Fruit fly (Drosophila melanogaster): Measurements from ENCODE around the gene CG13473.

Gene CG13473

DNA sequence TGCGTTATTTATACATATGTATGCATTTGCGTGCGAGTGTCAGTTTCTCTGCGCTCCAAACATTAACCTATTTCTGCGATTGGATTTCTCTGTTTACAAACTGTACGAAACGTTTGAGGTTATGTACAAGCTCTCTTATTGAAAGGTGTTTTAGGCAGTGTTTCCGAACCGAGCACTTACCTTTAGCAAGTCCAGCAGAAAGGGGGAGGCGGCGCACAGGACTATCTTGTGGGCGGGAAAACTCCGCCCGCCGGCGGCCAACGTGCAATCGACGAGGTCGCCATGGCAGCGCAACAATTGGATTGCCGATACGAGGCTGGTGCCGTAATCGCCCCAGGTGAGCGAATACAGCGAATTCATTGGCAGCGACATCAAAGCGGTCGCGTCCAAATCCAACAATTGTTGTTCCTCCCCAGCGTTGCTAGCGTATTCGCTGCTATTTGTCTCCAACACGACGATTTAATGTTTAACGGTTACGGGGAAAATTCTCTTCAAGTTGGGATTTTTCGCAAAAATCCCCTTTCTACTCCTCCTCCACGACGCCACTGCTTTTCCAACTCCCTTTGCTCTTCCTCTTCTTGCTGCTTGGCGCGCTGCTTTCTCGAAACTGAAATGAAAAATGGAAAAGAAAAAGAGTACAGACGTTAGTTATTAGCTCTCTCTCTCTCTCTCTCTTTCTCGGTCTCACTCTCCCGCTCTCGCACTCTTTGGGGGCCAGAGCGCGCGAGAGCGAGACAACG is 28.3 kb downstream of the CG13473 start (continued):
- TF ChIP-seq CkIIα-i1 (GFP tag; IDR thresholded peaks at IDR 0.05) (peak; percentile 45; the same call in 1 of the 2 replicates), CG31224 (GFP tag; IDR thresholded peaks at IDR 0.05) (peak; percentile 85), Eip74EF (GFP tag; optimal IDR thresholded peaks at IDR 0.05) (peak in 1 of 2 experiments; percentile 72), Deaf1 (tag; optimal IDR thresholded peaks at IDR 0.05) (peak; percentile 37), ewg (GFP tag; optimal IDR thresholded peaks at IDR 0.05) (peak; percentile 80), Gug (GFP tag; IDR thresholded peaks at IDR 0.05) (peak; percentile 91), jing (GFP tag; optimal IDR thresholded peaks at IDR 0.05) (peak; percentile 63), ase (GFP tag; IDR thresholded peaks at IDR 0.05) (peak; percentile 93), eyg (GFP tag; optimal IDR thresholded peaks at IDR 0.05) (peak; percentile 70), Dip3 (GFP tag; optimal IDR thresholded peaks at IDR 0.05) (peak; percentile 86), CG5953 (GFP tag; IDR thresholded peaks at IDR 0.05) (peak; percentile 89), D19B (GFP tag; optimal IDR thresholded peaks at IDR 0.05) (peak; percentile 83), Elba2 (GFP tag; optimal IDR thresholded peaks at IDR 0.05) (peak; percentile 12), Abd-B (GFP tag; optimal IDR thresholded peaks at IDR 0.05) (peak; percentile 67), slbo (GFP tag; IDR thresholded peaks at IDR 0.05) (peak; percentile 96), usp (GFP tag; optimal IDR thresholded peaks at IDR 0.05) (no peak), wdn (GFP tag; IDR thresholded peaks at IDR 0.05) (peak; percentile 89), CG15011 (GFP tag; optimal IDR thresholded peaks at IDR 0.05) (peak; percentile 46), CG18599 (GFP tag; optimal IDR thresholded peaks at IDR 0.05) (peak; percentile 96), slp2 (GFP tag; optimal IDR thresholded peaks at IDR 0.05) (peak; percentile 89), CG1602 (GFP tag; optimal IDR thresholded peaks at IDR 0.05) (peak; percentile 82), CG13296 (GFP tag; optimal IDR thresholded peaks at IDR 0.05) (peak; percentile 72), vvl (GFP tag; IDR thresholded peaks at IDR 0.05) (peak; percentile 95), mirr (GFP tag; optimal IDR thresholded peaks at IDR 0.05) (peak; percentile 71), Gsc (GFP tag; IDR thresholded peaks at IDR 0.05) (no peak; the same call in 1 of the 2 replicates), MESR4 (GFP tag; optimal IDR thresholded peaks at IDR 0.05) (peak; percentile 19), CG6272 (GFP tag; IDR thresholded peaks at IDR 0.05) (peak; percentile 81), ato (GFP tag; IDR thresholded peaks at IDR 0.05; ENCODE audit: partially characterized antibody) (no peak), CG8290 (GFP tag; optimal IDR thresholded peaks at IDR 0.05) (peak; percentile 55), CG8290 (tag; optimal IDR thresholded peaks at IDR 0.05) (peak in 1 of 2 experiments; percentile 98), phol (tag; optimal IDR thresholded peaks at IDR 0.05) (peak; percentile 85), pum (GFP tag; optimal IDR thresholded peaks at IDR 0.05) (peak; percentile 89), tap (tag; optimal IDR thresholded peaks at IDR 0.05) (peak; percentile 54), knrl (GFP tag; IDR thresholded peaks at IDR 0.05; ENCODE audit: partially characterized antibody) (peak; percentile 25; the same call in 1 of the 3 replicates), dan (GFP tag; IDR thresholded peaks at IDR 0.05) (no peak), CG6175 (GFP tag; IDR thresholded peaks at IDR 0.05) (peak; percentile 85), ttk (GFP tag; IDR thresholded peaks at IDR 0.05) (peak; percentile 86), CG10274 (GFP tag; optimal IDR thresholded peaks at IDR 0.05) (peak; percentile 80), CG11696 (GFP tag; IDR thresholded peaks at IDR 0.05) (peak; percentile 74), run (tag; optimal IDR thresholded peaks at IDR 0.05) (peak; percentile 18), ATbp (GFP tag; optimal IDR thresholded peaks at IDR 0.05) (peak; percentile 86), CG12769 (tag; optimal IDR thresholded peaks at IDR 0.05) (peak; percentile 97), Dbx (GFP tag; IDR thresholded peaks at IDR 0.05) (peak; percentile 95), CG12155 (GFP tag; optimal IDR thresholded peaks at IDR 0.05) (peak; percentile 91), da (GFP tag; optimal IDR thresholded peaks at IDR 0.05) (peak; percentile 63), tup (GFP tag; optimal IDR thresholded peaks at IDR 0.05) (peak; percentile 85), insv (GFP tag; optimal IDR thresholded peaks at IDR 0.05) (peak in 1 of 2 experiments; percentile 80), eve (GFP tag; optimal IDR thresholded peaks at IDR 0.05) (no peak), Dfd (GFP tag; optimal IDR thresholded peaks at IDR 0.05) (no peak), mam (GFP tag; optimal IDR thresholded peaks at IDR 0.05) (peak; percentile 96)
